Worm (Caenorhabditis elegans): Measurements from ENCODE around the gene srd-40.
A peak's percentile ranks its signal among the peaks of the same experiment; 100 is the strongest.

Gene srd-40

ce11 chrX:12341338-12341737 lies 17.8 kb downstream of the srd-40 start, which contains the start of gene zig-2:
Gene zig-2, minus strand, starts transcription at chrX:12341438.
- TF ChIP-seq T22C8.4 (GFP tag; IDR thresholded peaks at IDR 0.05) (no peak), med-1 (GFP tag; optimal IDR thresholded peaks at IDR 0.05; ENCODE audit: insufficient read depth) (no peak), cog-1 (tag; optimal IDR thresholded peaks at IDR 0.05) (no peak), klf-2 (GFP tag; conservative IDR thresholded peaks at IDR 0.05) (no peak), ref-1 (GFP tag; conservative IDR thresholded peaks at IDR 0.05) (no peak), tab-1 (GFP tag; IDR thresholded peaks at IDR 0.05) (no peak), ztf-29 (GFP tag; IDR thresholded peaks at IDR 0.05) (no peak), ztf-23 (GFP tag; IDR thresholded peaks at IDR 0.05) (no peak), flt-1 (GFP tag; IDR thresholded peaks at IDR 0.05) (no peak)

- TF ChIP-seq med-1 (GFP tag; optimal IDR thresholded peaks at IDR 0.05; ENCODE audit: insufficient read depth) (no peak), flt-1 (GFP tag; IDR thresholded peaks at IDR 0.05) (no peak), ref-1 (GFP tag; conservative IDR thresholded peaks at IDR 0.05) (no peak), T22C8.4 (GFP tag; IDR thresholded peaks at IDR 0.05) (no peak), ztf-23 (GFP tag; IDR thresholded peaks at IDR 0.05) (no peak), cog-1 (tag; optimal IDR thresholded peaks at IDR 0.05) (no peak), tab-1 (GFP tag; IDR thresholded peaks at IDR 0.05) (no peak), klf-2 (GFP tag; conservative IDR thresholded peaks at IDR 0.05) (no peak), ztf-29 (GFP tag; IDR thresholded peaks at IDR 0.05) (no peak)
These were observed 19.7 kb downstream of the srd-40 start, which contains the start of the genes nspc-9 and nspc-10 for ce11 chrX:12343279-12343678. Gene nspc-9, minus strand, starts transcription at chrX:12343379. Gene nspc-10, plus strand, starts transcription at chrX:12343609.

- TF ChIP-seq T22C8.4 (GFP tag; IDR thresholded peaks at IDR 0.05): no peak
- no peak for TF ChIP-seq cog-1 (tag; optimal IDR thresholded peaks at IDR 0.05)
- no peak for TF ChIP-seq ref-1 (GFP tag; conservative IDR thresholded peaks at IDR 0.05)
- TF ChIP-seq med-1 (GFP tag; optimal IDR thresholded peaks at IDR 0.05; ENCODE audit: insufficient read depth): no peak
- no peak for TF ChIP-seq tab-1 (GFP tag; IDR thresholded peaks at IDR 0.05)
- no peak for TF ChIP-seq ztf-29 (GFP tag; IDR thresholded peaks at IDR 0.05)
- no peak for TF ChIP-seq flt-1 (GFP tag; IDR thresholded peaks at IDR 0.05)
- TF ChIP-seq ztf-23 (GFP tag; IDR thresholded peaks at IDR 0.05): no peak
These were observed 23.2 kb downstream of the srd-40 start, which contains the start of gene F42F12.11 for ce11 chrX:12346729-12347128. Gene F42F12.11, plus strand, starts transcription at chrX:12347029.

ce11 chrX:12347822-12348221 lies 24.3 kb downstream of the srd-40 start:
- TF ChIP-seq klf-2 (GFP tag; conservative IDR thresholded peaks at IDR 0.05) (no peak; the same call in 1 of the 2 replicates), cog-1 (tag; optimal IDR thresholded peaks at IDR 0.05) (no peak), tab-1 (GFP tag; IDR thresholded peaks at IDR 0.05) (peak; percentile 73; the same call in 1 of the 2 replicates), T22C8.4 (GFP tag; IDR thresholded peaks at IDR 0.05) (0 out of 2 replicates have a peak, but pooled peaks have one; percentile 19), ztf-29 (GFP tag; IDR thresholded peaks at IDR 0.05) (0 out of 2 replicates have a peak, but pooled peaks have one; percentile 31), ztf-23 (GFP tag; IDR thresholded peaks at IDR 0.05) (0 out of 2 replicates have a peak, but pooled peaks have one; percentile 7), flt-1 (GFP tag; IDR thresholded peaks at IDR 0.05) (no peak), ref-1 (GFP tag; conservative IDR thresholded peaks at IDR 0.05) (0 out of 2 replicates have a peak, but pooled peaks have one; percentile 21), med-1 (GFP tag; optimal IDR thresholded peaks at IDR 0.05; ENCODE audit: insufficient read depth) (no peak)

ce11 chrX:12348329-12348728 lies 24.8 kb downstream of the srd-40 start, which contains the start of gene F42F12.14:
Gene F42F12.14, plus strand, starts transcription at chrX:12348629.
- TF ChIP-seq flt-1 (GFP tag; IDR thresholded peaks at IDR 0.05) (no peak), klf-2 (GFP tag; conservative IDR thresholded peaks at IDR 0.05) (no peak), ztf-23 (GFP tag; IDR thresholded peaks at IDR 0.05) (no peak), ztf-29 (GFP tag; IDR thresholded peaks at IDR 0.05) (no peak), cog-1 (tag; optimal IDR thresholded peaks at IDR 0.05) (no peak), tab-1 (GFP tag; IDR thresholded peaks at IDR 0.05) (no peak), ref-1 (GFP tag; conservative IDR thresholded peaks at IDR 0.05) (no peak), T22C8.4 (GFP tag; IDR thresholded peaks at IDR 0.05) (no peak), med-1 (GFP tag; optimal IDR thresholded peaks at IDR 0.05; ENCODE audit: insufficient read depth) (no peak)

- TF ChIP-seq ztf-23 (GFP tag; IDR thresholded peaks at IDR 0.05): no peak
- TF ChIP-seq ref-1 (GFP tag; conservative IDR thresholded peaks at IDR 0.05): no peak
- no peak for TF ChIP-seq med-1 (GFP tag; optimal IDR thresholded peaks at IDR 0.05; ENCODE audit: insufficient read depth)
- TF ChIP-seq klf-2 (GFP tag; conservative IDR thresholded peaks at IDR 0.05): no peak
- no peak for TF ChIP-seq ztf-29 (GFP tag; IDR thresholded peaks at IDR 0.05)
- TF ChIP-seq T22C8.4 (GFP tag; IDR thresholded peaks at IDR 0.05): no peak
- no peak for TF ChIP-seq cog-1 (tag; optimal IDR thresholded peaks at IDR 0.05)
- TF ChIP-seq tab-1 (GFP tag; IDR thresholded peaks at IDR 0.05): no peak
- no peak for TF ChIP-seq flt-1 (GFP tag; IDR thresholded peaks at IDR 0.05)
These were observed 26.7 kb downstream of the srd-40 start, which contains the start of gene F42F12.3 for ce11 chrX:12350207-12350606. Gene F42F12.3, plus strand, starts transcription at chrX:12350578.

- TF ChIP-seq klf-2 (GFP tag; conservative IDR thresholded peaks at IDR 0.05): no peak
- TF ChIP-seq ztf-29 (GFP tag; IDR thresholded peaks at IDR 0.05): no peak
- TF ChIP-seq ztf-23 (GFP tag; IDR thresholded peaks at IDR 0.05): no peak
- TF ChIP-seq flt-1 (GFP tag; IDR thresholded peaks at IDR 0.05): no peak
- no peak for TF ChIP-seq T22C8.4 (GFP tag; IDR thresholded peaks at IDR 0.05)
- no peak for TF ChIP-seq tab-1 (GFP tag; IDR thresholded peaks at IDR 0.05)
- no peak for TF ChIP-seq med-1 (GFP tag; optimal IDR thresholded peaks at IDR 0.05; ENCODE audit: insufficient read depth)
- no peak for TF ChIP-seq cog-1 (tag; optimal IDR thresholded peaks at IDR 0.05)
- no peak for TF ChIP-seq ref-1 (GFP tag; conservative IDR thresholded peaks at IDR 0.05)
These were observed 29.3 kb downstream of the srd-40 start, which contains the start of gene F42F12.4 for ce11 chrX:12352872-12353271. Gene F42F12.4, minus strand, starts transcription at chrX:12352947.

ce11 chrX:12356581-12356980 lies 33.0 kb downstream of the srd-40 start, which contains the start of gene nspc-12:
Gene nspc-12, minus strand, starts transcription at chrX:12356681.
- TF ChIP-seq klf-2 (GFP tag; conservative IDR thresholded peaks at IDR 0.05) (no peak), ztf-23 (GFP tag; IDR thresholded peaks at IDR 0.05) (no peak), med-1 (GFP tag; optimal IDR thresholded peaks at IDR 0.05; ENCODE audit: insufficient read depth) (no peak), ztf-29 (GFP tag; IDR thresholded peaks at IDR 0.05) (no peak), cog-1 (tag; optimal IDR thresholded peaks at IDR 0.05) (no peak), tab-1 (GFP tag; IDR thresholded peaks at IDR 0.05) (no peak), ref-1 (GFP tag; conservative IDR thresholded peaks at IDR 0.05) (no peak), flt-1 (GFP tag; IDR thresholded peaks at IDR 0.05) (no peak), T22C8.4 (GFP tag; IDR thresholded peaks at IDR 0.05) (no peak)

- TF ChIP-seq flt-1 (GFP tag; IDR thresholded peaks at IDR 0.05) (no peak), ref-1 (GFP tag; conservative IDR thresholded peaks at IDR 0.05) (no peak), cog-1 (tag; optimal IDR thresholded peaks at IDR 0.05) (no peak), ztf-29 (GFP tag; IDR thresholded peaks at IDR 0.05) (no peak), klf-2 (GFP tag; conservative IDR thresholded peaks at IDR 0.05) (no peak), T22C8.4 (GFP tag; IDR thresholded peaks at IDR 0.05) (no peak)
These were observed 33.6 kb downstream of the srd-40 start, which contains the start of gene nspc-13 for ce11 chrX:12357127-12357526. Gene nspc-13, plus strand, starts transcription at chrX:12357427.
